Worm (Caenorhabditis elegans) whole organism, L4/young adult: ENCODE data around the gene hrg-2.
"Not testable (repeated sequence)": the region's sequence is repeated elsewhere in the genome, so short reads cannot be mapped to it uniquely, and the experiment has no call there.

Experiments used
- W03F9.2 ChIP-seq: fragments of 150-350 bp; optimal IDR thresholded peaks from 2 replicates; lab custom pipeline; 2014; ENCODE audit warnings: missing biosample characterization, missing genetic modification characterization
- dao-5 ChIP-seq: sonication (generic microtip); optimal IDR thresholded peaks from 2 replicates; lab custom pipeline; 2016; ENCODE audit warnings: missing genotype, missing genetic modification characterization, moderate library complexity, missing compliant biosample characterization
- him-1 ChIP-seq: sonication (generic microtip); optimal IDR thresholded peaks from 2 replicates; lab custom pipeline; 2016; ENCODE audit warnings: missing genotype, missing genetic modification reagents, missing genetic modification characterization, missing compliant biosample characterization

The hrg-2 gene

DNA sequence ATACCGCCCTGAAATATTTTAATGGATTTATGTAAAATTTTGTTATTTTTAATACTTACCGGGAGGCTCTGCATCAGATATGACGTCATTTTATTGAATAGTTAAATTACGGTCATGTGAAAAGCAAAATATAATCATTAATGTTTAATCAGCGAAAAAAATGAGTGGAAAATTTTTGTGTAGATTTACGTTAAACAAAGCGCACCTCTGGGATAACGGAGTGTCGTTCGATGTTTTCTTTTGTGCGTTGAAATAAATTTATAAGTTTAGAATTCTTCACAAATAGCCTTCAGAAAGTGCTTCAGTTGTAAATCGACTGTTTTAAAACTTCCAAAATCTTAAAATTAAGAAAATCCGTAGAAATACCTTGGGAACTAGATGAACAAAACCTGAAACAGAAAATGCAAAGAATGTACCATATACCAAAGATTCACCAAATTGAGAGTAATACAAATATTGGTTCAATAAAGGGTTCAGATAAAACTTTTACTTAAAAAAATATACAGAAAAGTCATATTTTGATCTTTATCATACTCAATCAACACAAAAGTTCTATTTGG, 9.6 kb downstream of the hrg-2 start, which contains the start of the genes K01D12.20 and miga-1:
Gene K01D12.20, minus strand, starts transcription at position 138 of the 560 bp plus-strand sequence.
Gene miga-1, minus strand, starts transcription at position 183 of the 560 bp plus-strand sequence.
- TF ChIP-seq him-1 (no peak), dao-5 (tag; lab: Kevin White, UChicago) (no peak), W03F9.2 (tag; lab: Kevin White, UChicago) (no peak)

- no peak for TF ChIP-seq W03F9.2 (tag; lab: Kevin White, UChicago)
Observed at ce11 chrV:12397545-12397944, 12.8 kb downstream of the hrg-2 start, which contains the start of gene K01D12.5. TSS of gene K01D12.5 (plus strand) at chrV:12397845.

DNA sequence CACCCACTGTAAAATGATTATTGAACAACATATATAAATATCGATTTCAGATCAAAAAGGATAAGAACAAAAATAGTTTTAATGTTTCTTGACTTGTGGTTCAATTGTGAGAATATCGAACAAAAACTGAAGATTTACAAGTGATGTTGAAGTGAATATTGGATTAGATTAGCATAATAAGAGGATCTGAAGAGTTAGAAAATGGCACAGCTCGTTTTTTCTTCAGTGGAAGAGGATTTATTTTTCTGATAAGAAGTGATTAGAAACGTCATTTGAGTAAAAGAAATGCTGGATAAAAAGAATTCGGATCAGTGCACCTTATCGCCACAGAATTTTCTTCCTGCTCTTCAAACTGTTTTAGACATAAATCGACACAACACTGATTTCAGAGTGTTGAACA, 14.6 kb downstream of the hrg-2 start, which contains the start of gene twk-14:
Gene twk-14, minus strand, starts transcription at position 8 of the 400 bp plus-strand sequence.
- no peak for TF ChIP-seq dao-5 (tag; lab: Kevin White, UChicago)
- TF ChIP-seq him-1 = no peak
- TF ChIP-seq W03F9.2 (tag; lab: Kevin White, UChicago) = no peak

DNA sequence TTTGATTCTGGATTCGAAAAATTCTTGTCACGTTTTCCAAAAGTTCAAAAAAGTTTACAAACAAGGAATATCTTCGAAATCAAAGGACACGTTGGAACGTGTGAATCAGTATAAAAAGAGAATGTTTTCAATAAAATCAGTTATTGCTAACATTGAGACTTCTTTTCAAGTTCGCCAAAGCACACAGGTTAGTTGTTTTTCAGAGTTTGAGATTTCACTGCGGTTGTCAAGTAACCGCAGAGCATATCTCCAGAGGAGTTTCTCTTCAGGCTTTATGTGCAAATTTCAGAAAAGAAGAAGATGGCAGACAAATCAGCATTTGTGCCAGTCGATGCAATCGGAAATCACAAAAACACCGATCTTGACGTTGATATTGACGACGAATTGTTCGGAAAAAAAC, 24.2 kb downstream of the hrg-2 start, which contains the start of gene K01D12.15:
Gene K01D12.15, plus strand, starts transcription at position 301 of the 400 bp plus-strand sequence.
- TF ChIP-seq W03F9.2 (tag; lab: Kevin White, UChicago) (no peak), him-1 (no peak), dao-5 (tag; lab: Kevin White, UChicago) (no peak)

DNA sequence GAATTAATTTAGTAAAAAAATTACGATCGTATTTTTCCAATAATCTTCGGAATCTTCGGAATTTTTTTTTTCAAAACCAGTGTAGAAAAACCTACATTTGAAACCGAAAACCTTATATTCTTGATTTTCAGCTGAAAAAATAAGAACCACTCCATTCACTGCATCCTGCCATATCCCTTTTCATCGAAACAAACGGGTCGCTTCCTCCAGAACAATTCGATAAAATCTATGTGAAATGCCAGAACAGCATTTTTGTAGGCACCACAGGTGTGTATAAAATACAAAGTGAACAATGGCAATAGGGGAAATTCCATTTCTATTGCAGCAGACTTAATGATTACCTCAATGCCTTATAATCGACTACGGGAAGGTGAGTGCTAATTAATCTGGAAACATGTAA, 33.1 kb downstream of the hrg-2 start, which contains the start of gene K01D12.1:
Gene K01D12.1, plus strand, starts transcription at position 301 of the 400 bp plus-strand sequence.
- TF ChIP-seq him-1 (no peak), dao-5 (tag; lab: Kevin White, UChicago) (no peak), W03F9.2 (tag; lab: Kevin White, UChicago) (no peak)

DNA sequence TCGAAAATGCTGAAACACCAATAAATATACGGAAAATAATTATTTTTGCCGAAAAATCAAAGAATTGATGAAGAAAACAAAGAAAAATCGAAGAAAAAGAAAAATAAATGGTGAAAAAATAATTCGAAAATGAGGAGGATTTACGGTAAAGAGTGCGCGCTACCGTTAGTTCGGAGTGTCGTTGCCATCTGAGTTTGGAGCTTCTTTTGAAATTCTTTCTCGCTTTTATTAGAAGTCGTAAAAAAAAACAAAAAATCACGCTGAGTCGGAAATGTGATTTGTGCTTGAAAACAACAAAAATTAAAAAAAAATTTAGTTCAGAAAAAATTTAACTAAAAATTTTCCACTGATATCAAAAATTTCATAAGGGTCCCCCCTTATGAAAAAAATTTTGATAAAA, 36.1 kb downstream of the hrg-2 start, which contains the start of gene F23H12.10:
Gene F23H12.10, minus strand, starts transcription at position 12 of the 400 bp plus-strand sequence.
- TF ChIP-seq W03F9.2 (tag; lab: Kevin White, UChicago); dao-5 (tag; lab: Kevin White, UChicago); him-1: not testable (repeated sequence)

ce11 chrV:12371386-12371785, 38.9 kb downstream of the hrg-2 start, which contains the start of gene F23H12.7:
TSS of gene F23H12.7 (plus strand) at chrV:12371686.
- TF ChIP-seq W03F9.2 (tag; lab: Kevin White, UChicago) (no peak), dao-5 (tag; lab: Kevin White, UChicago) (no peak), him-1 (no peak)

DNA sequence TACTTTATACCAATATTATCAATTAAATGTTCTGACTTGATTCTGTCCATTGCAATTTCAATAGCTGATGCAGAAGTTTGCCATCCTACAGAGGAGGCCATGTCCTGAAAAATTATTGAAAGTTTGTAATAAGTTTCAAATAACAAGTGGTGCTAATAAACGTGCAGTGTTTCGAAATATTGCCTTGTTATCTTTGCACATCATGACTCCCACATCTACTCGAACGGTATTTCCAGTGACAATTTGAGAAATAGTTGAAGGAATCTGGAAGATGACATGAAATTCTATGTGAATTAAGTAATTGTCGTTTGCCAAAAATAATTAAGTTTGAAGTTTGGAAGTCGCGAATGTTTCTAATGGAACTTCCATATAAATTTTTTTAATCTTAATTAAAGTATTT, 40.9 kb downstream of the hrg-2 start, which contains the start of gene gcy-13:
Gene gcy-13, minus strand, starts transcription at position 101 of the 400 bp plus-strand sequence.
- no peak for TF ChIP-seq W03F9.2 (tag; lab: Kevin White, UChicago)
- no peak for TF ChIP-seq him-1
- TF ChIP-seq dao-5 (tag; lab: Kevin White, UChicago) = no peak

ce11 chrV:12365104-12365503, 45.2 kb downstream of the hrg-2 start, which contains the start of gene fipr-2:
TSS of gene fipr-2 (plus strand) at chrV:12365348.
- TF ChIP-seq him-1 = no peak
- TF ChIP-seq dao-5 (tag; lab: Kevin White, UChicago) = no peak
- no peak for TF ChIP-seq W03F9.2 (tag; lab: Kevin White, UChicago)

ce11 chrV:12361644-12362043, 48.7 kb downstream of the hrg-2 start, which contains the start of gene fipr-1:
TSS of gene fipr-1 (minus strand) at chrV:12361744.
- no peak for TF ChIP-seq W03F9.2 (tag; lab: Kevin White, UChicago)
- no peak for TF ChIP-seq him-1
- TF ChIP-seq dao-5 (tag; lab: Kevin White, UChicago) = no peak
